Worm (Caenorhabditis elegans) whole organism, late embryonic: ENCODE measurements around the gene F15H10.8.
A peak's percentile ranks its signal among the peaks of the same experiment; 100 is the strongest.
"Not testable (repeated sequence)": the region's sequence is repeated elsewhere in the genome, so short reads cannot be mapped to it uniquely, and the experiment has no call there.

Experiments
- C08G9.2 ChIP-seq: sonication (generic microtip); optimal IDR thresholded peaks from 2 replicates; lab custom pipeline; 2016; ENCODE audit warnings: mild to moderate bottlenecking, missing genetic modification characterization, moderate library complexity, missing compliant biosample characterization
- K09A11.1 ChIP-seq: sonication (generic microtip); optimal IDR thresholded peaks from 2 replicates; lab custom pipeline; 2017; ENCODE audit warnings: antibody characterized with exemption, mild to moderate bottlenecking, missing genetic modification characterization, missing compliant biosample characterization; ENCODE audit not compliant: insufficient read depth
- T23F11.4 ChIP-seq: fragments of 200-800 bp; sonication (Bioruptor generic); optimal IDR thresholded peaks from 2 replicates; lab custom pipeline; 2018; ENCODE audit warnings: mild to moderate bottlenecking, missing genetic modification characterization, missing compliant biosample characterization
- ahr-1 ChIP-seq: sonication (generic microtip); optimal IDR thresholded peaks from 2 replicates; lab custom pipeline; 2016; ENCODE audit warnings: missing genetic modification characterization, missing compliant biosample characterization
- ama-1 ChIP-seq: fragments of 150-350 bp; optimal IDR thresholded peaks from 2 replicates; lab custom pipeline; 2014
- ceh-19 ChIP-seq: fragments of 200-800 bp; sonication (Bioruptor generic); optimal IDR thresholded peaks from 2 replicates; lab custom pipeline; 2018; ENCODE audit warnings: mild to moderate bottlenecking, missing genetic modification characterization, missing compliant biosample characterization
- ceh-2 ChIP-seq: sonication (generic microtip); optimal IDR thresholded peaks from 2 replicates; lab custom pipeline; 2016; ENCODE audit warnings: missing genotype, missing genetic modification characterization, missing compliant biosample characterization
- ceh-24 ChIP-seq: sonication (generic microtip); optimal IDR thresholded peaks from 2 replicates; lab custom pipeline; 2016; ENCODE audit warnings: mild to moderate bottlenecking, missing genetic modification characterization, missing compliant biosample characterization
- ceh-31 ChIP-seq: sonication (generic microtip); optimal IDR thresholded peaks from 2 replicates; lab custom pipeline; 2016; ENCODE audit warnings: missing genetic modification characterization, missing compliant biosample characterization
- ceh-34 ChIP-seq: sonication (generic microtip); optimal IDR thresholded peaks from 2 replicates; lab custom pipeline; 2016; ENCODE audit warnings: mild to moderate bottlenecking, missing genetic modification characterization, missing compliant biosample characterization
- ceh-45 ChIP-seq: fragments of 200-800 bp; sonication (Bioruptor generic); IDR thresholded peaks from 2 replicates; pipeline ENCODE4 v1.3.6; 2022; ENCODE audit warnings: missing genetic modification reagents, missing genetic modification characterization, missing compliant biosample characterization
- ceh-48 ChIP-seq: sonication (generic microtip); optimal IDR thresholded peaks from 2 replicates; lab custom pipeline; 2016; ENCODE audit warnings: missing genetic modification characterization, inconsistent platforms, missing compliant biosample characterization
- ceh-6 ChIP-seq: fragments of 200-800 bp; sonication (Bioruptor generic); optimal IDR thresholded peaks from 2 replicates; lab custom pipeline; 2018; ENCODE audit warnings: mild to moderate bottlenecking, missing genetic modification characterization, missing compliant biosample characterization
- ceh-9 ChIP-seq: sonication (generic microtip); optimal IDR thresholded peaks from 2 replicates; lab custom pipeline; 2016; ENCODE audit warnings: mild to moderate bottlenecking, missing genetic modification characterization, inconsistent platforms, missing compliant biosample characterization
- ets-4 ChIP-seq: sonication (generic microtip); optimal IDR thresholded peaks from 2 replicates; lab custom pipeline; 2016; ENCODE audit warnings: missing genetic modification characterization, missing compliant biosample characterization
- eyg-1 ChIP-seq: sonication (generic microtip); optimal IDR thresholded peaks from 2 replicates; lab custom pipeline; 2016; ENCODE audit warnings: missing genotype, missing genetic modification characterization, missing compliant biosample characterization
- fax-1 ChIP-seq: sonication (generic microtip); optimal IDR thresholded peaks from 2 replicates; lab custom pipeline; 2016; ENCODE audit warnings: missing genotype, missing genetic modification characterization, missing compliant biosample characterization
- fkh-6 ChIP-seq: sonication (generic microtip); optimal IDR thresholded peaks from 2 replicates; lab custom pipeline; 2016; ENCODE audit warnings: missing genetic modification characterization, missing compliant biosample characterization
- hlh-30 ChIP-seq: sonication (generic microtip); optimal IDR thresholded peaks from 2 replicates; lab custom pipeline; 2017; ENCODE audit warnings: antibody characterized with exemption, missing genetic modification characterization, missing compliant biosample characterization; ENCODE audit not compliant: insufficient read depth
- lim-6 ChIP-seq: sonication (generic microtip); optimal IDR thresholded peaks from 2 replicates; lab custom pipeline; 2016; ENCODE audit warnings: missing genetic modification characterization, missing compliant biosample characterization
- madf-2 ChIP-seq: sonication (generic microtip); optimal IDR thresholded peaks from 2 replicates; lab custom pipeline; 2017; ENCODE audit warnings: missing genetic modification characterization, missing compliant biosample characterization
- nfya-1 ChIP-seq: sonication (generic microtip); optimal IDR thresholded peaks from 2 replicates; lab custom pipeline; 2017; ENCODE audit warnings: missing genetic modification characterization, mild to moderate bottlenecking, missing compliant biosample characterization, antibody characterized with exemption, moderate library complexity
- nhr-11 ChIP-seq: fragments of 150-350 bp; optimal IDR thresholded peaks from 2 replicates; lab custom pipeline; 2014; ENCODE audit warnings: missing biosample characterization, missing genetic modification characterization
- nhr-232 ChIP-seq: sonication (generic microtip); optimal IDR thresholded peaks from 2 replicates; lab custom pipeline; 2016; ENCODE audit warnings: missing genetic modification characterization, missing compliant biosample characterization
- pha-4 ChIP-seq: fragments of 150-350 bp; optimal IDR thresholded peaks from 2 replicates; lab custom pipeline; 2018; ENCODE audit warnings: missing biosample characterization, missing genetic modification reagents, missing genetic modification characterization
- pqm-1 ChIP-seq: sonication (generic microtip); optimal IDR thresholded peaks from 2 replicates; lab custom pipeline; 2016; ENCODE audit warnings: missing genetic modification characterization, missing compliant biosample characterization
- pros-1 ChIP-seq: fragments of 150-350 bp; optimal IDR thresholded peaks from 2 replicates; lab custom pipeline; 2014; ENCODE audit warnings: missing biosample characterization, missing genetic modification reagents, missing genetic modification characterization
- ref-2 ChIP-seq: sonication (generic microtip); optimal IDR thresholded peaks from 2 replicates; lab custom pipeline; 2016; ENCODE audit warnings: missing genetic modification characterization, missing compliant biosample characterization
- syd-9 ChIP-seq: sonication (generic microtip); optimal IDR thresholded peaks from 2 replicates; lab custom pipeline; 2016; ENCODE audit warnings: mild to moderate bottlenecking, missing genetic modification characterization, moderate library complexity, missing compliant biosample characterization
- tbx-7 ChIP-seq: sonication (generic microtip); optimal IDR thresholded peaks from 2 replicates; lab custom pipeline; 2016; ENCODE audit warnings: missing genotype, missing genetic modification characterization, missing compliant biosample characterization
- unc-3 ChIP-seq, 2 experiments: fragments of 200-800 bp in 1 of 2; sonication (Bioruptor generic) in 1 of 2; sonication (generic microtip) in 1 of 2; conservative IDR thresholded peaks in 1 of 2; optimal IDR thresholded peaks in 1 of 2; 2 replicates each; pipeline versions ENCODE4 v1.3.6 to Lab custom; 2016 to 2022; ENCODE audit warnings: missing compliant biosample characterization in 2 of 2, missing genetic modification characterization in 2 of 2, missing genetic modification reagents in 1 of 2
- unc-55 ChIP-seq: sonication (generic microtip); optimal IDR thresholded peaks from 2 replicates; lab custom pipeline; 2017; ENCODE audit warnings: missing biosample characterization, missing genetic modification reagents, missing genetic modification characterization
- unc-86 ChIP-seq: sonication (generic microtip); optimal IDR thresholded peaks from 2 replicates; lab custom pipeline; 2016; ENCODE audit warnings: missing genetic modification characterization, missing compliant biosample characterization
- zip-5 ChIP-seq: sonication (generic microtip); optimal IDR thresholded peaks from 2 replicates; lab custom pipeline; 2016; ENCODE audit warnings: missing genetic modification characterization, missing compliant biosample characterization

F15H10.8 gene

ce11 chrV:10402804-10403203, at the start of gene F15H10.8:
Gene F15H10.8 (minus strand): TSS chrV:10402904.
- TF ChIP-seq ama-1 (lab: Kevin White, UChicago) (no peak), ahr-1 (no peak), lim-6 (tag; lab: Kevin White, UChicago) (no peak), fkh-6 (tag; lab: Kevin White, UChicago) (no peak), K09A11.1 (tag; lab: Kevin White, UChicago) (no peak), ceh-45 (GFP tag; lab: Robert Waterston, UW) (no peak), fax-1 (tag; lab: Kevin White, UChicago) (no peak), T23F11.4 (GFP tag; lab: Kevin White, UChicago) (no peak), ceh-6 (GFP tag; lab: Kevin White, UChicago) (no peak)

- TF ChIP-seq unc-3 (GFP tag; conservative IDR thresholded peaks at IDR 0.05; lab: Robert Waterston, UW) = peak; percentile 73; the same call in 1 of the 2 replicates
- TF ChIP-seq unc-3 (tag; optimal IDR thresholded peaks at IDR 0.05; lab: Kevin White, UChicago) = not testable (repeated sequence)
- TF ChIP-seq ceh-45 (GFP tag; lab: Robert Waterston, UW) = peak; percentile 66; the same call in 1 of the 2 replicates
Measured at ce11 chrV:10450355-10450754, 47.7 kb upstream of the F15H10.8 start.

ce11 chrV:10449302-10449701, 46.6 kb upstream of the F15H10.8 start:
- 0 out of 2 replicates have a peak, but pooled peaks have one; percentile 20 for TF ChIP-seq ceh-45 (GFP tag; lab: Robert Waterston, UW)
- TF ChIP-seq unc-3 (GFP tag; conservative IDR thresholded peaks at IDR 0.05; lab: Robert Waterston, UW) = peak; percentile 56; the same call in 1 of the 2 replicates
- not testable (repeated sequence) for TF ChIP-seq unc-3 (tag; optimal IDR thresholded peaks at IDR 0.05; lab: Kevin White, UChicago)

- TF ChIP-seq ets-4 (tag; lab: Kevin White, UChicago) = peak; percentile 3
- TF ChIP-seq nfya-1 (tag; lab: Kevin White, UChicago) = peak; percentile 17
- TF ChIP-seq C08G9.2 = peak; percentile 37
- no peak for TF ChIP-seq pha-4 (tag; lab: Kevin White, UChicago)
- TF ChIP-seq ceh-48 (tag; lab: Kevin White, UChicago) = no peak
- peak; percentile 35 for TF ChIP-seq ceh-2 (tag; lab: Kevin White, UChicago)
- peak; percentile 88 for TF ChIP-seq hlh-30 (tag; lab: Kevin White, UChicago)
- no peak for TF ChIP-seq madf-2 (tag; lab: Kevin White, UChicago)
- TF ChIP-seq ceh-19 (GFP tag; lab: Kevin White, UChicago) = no peak
- TF ChIP-seq pqm-1 (tag; lab: Kevin White, UChicago) = no peak
- TF ChIP-seq ceh-31 (tag; lab: Kevin White, UChicago) = peak; percentile 50
- peak; percentile 21 for TF ChIP-seq zip-5 (tag; lab: Kevin White, UChicago)
- peak; percentile 41 for TF ChIP-seq tbx-7 (tag; lab: Kevin White, UChicago)
Measured at ce11 chrV:10441135-10442024, 38.7 kb upstream of the F15H10.8 start, which contains the start of gene pap-1. Gene pap-1 (plus strand): TSS chrV:10441974.

- TF ChIP-seq unc-55 (GFP tag; lab: Kevin White, UChicago) (no peak), pros-1 (tag; lab: Kevin White, UChicago) (no peak), nhr-232 (no peak)
Measured at ce11 chrV:10440723-10441122, 38.0 kb upstream of the F15H10.8 start, which contains the start of gene snf-10. Gene snf-10 (minus strand): TSS chrV:10440823.

- TF ChIP-seq nhr-11 = no peak
- no peak for TF ChIP-seq ceh-34 (tag; lab: Kevin White, UChicago)
- no peak for TF ChIP-seq syd-9 (tag; lab: Kevin White, UChicago)
- no peak for TF ChIP-seq tbx-7 (tag; lab: Kevin White, UChicago)
- TF ChIP-seq ref-2 (tag; lab: Kevin White, UChicago) = no peak
- TF ChIP-seq C08G9.2 = no peak
- TF ChIP-seq eyg-1 = no peak
- no peak for TF ChIP-seq unc-86
- TF ChIP-seq ceh-24 (tag; lab: Kevin White, UChicago) = no peak
- no peak for TF ChIP-seq ceh-9
- no peak for TF ChIP-seq fkh-6 (tag; lab: Kevin White, UChicago)
Measured at ce11 chrV:10436612-10437011, 33.9 kb upstream of the F15H10.8 start, which contains the start of gene set-22. Gene set-22 (plus strand): TSS chrV:10436912.
